Worm (Caenorhabditis elegans): Measurements from ENCODE around the gene srsx-37.

DNA sequence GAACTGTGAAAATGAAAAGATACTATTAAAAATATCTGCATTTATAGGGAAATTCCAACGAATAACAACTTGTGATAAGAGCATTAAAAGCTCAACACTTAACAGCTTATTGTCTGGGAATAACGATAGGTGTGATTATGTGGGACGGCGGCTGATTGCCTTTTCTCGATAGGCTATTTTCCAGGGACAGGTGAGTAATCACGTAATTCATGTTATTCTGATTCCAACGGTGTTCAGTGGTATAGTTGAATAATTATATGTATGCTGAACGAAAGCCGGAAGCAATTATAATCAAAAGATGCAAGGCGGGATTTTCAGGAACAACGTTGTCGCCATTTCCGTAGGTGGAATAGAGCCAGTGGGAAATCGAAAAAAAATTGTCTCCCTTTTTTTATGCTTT, 18.0 kb upstream of the srsx-37 start, which contains the start of gene srw-17:
- TF ChIP-seq skn-1 (tag; optimal IDR thresholded peaks at IDR 0.05) (no peak), lin-15B (tag; optimal IDR thresholded peaks at IDR 0.05) (no peak), pqm-1 (tag; optimal IDR thresholded peaks at IDR 0.05) (no peak), elt-3 (tag; optimal IDR thresholded peaks at IDR 0.05) (no peak), ceh-63 (GFP tag; optimal IDR thresholded peaks at IDR 0.05) (no peak), pag-3 (tag; optimal IDR thresholded peaks at IDR 0.05; ENCODE audit: borderline replicate concordance, insufficient read depth) (no peak), nhr-237 (tag; optimal IDR thresholded peaks at IDR 0.05) (no peak), ama-1 (optimal IDR thresholded peaks at IDR 0.05) (no peak), grh-1 (GFP tag; IDR thresholded peaks at IDR 0.05) (no peak), aly-2 (tag; optimal IDR thresholded peaks at IDR 0.05) (no peak), ztf-4 (tag; optimal IDR thresholded peaks at IDR 0.05) (no peak), fos-1 (tag; optimal IDR thresholded peaks at IDR 0.05) (no peak)

All from whole organism, L1 larva.